Worm (Caenorhabditis elegans) whole organism, L3 larva: ENCODE measurements around the gene clec-141.
A peak's percentile ranks its signal among the peaks of the same experiment; 100 is the strongest.

Experiments
- R02D3.7 ChIP-seq: fragments of 150-350 bp; optimal IDR thresholded peaks from 2 replicates; lab custom pipeline; 2014; ENCODE audit warnings: missing biosample characterization, missing genetic modification characterization
- ZK546.5 ChIP-seq: sonication (generic microtip); optimal IDR thresholded peaks from 2 replicates; lab custom pipeline; 2017; ENCODE audit warnings: missing biosample characterization, missing genetic modification characterization
- aly-2 ChIP-seq: fragments of 150-350 bp; optimal IDR thresholded peaks from 2 replicates; lab custom pipeline; 2014; ENCODE audit warnings: missing biosample characterization, missing genetic modification characterization
- ama-1 ChIP-seq: fragments of 150-350 bp; optimal IDR thresholded peaks from 2 replicates; lab custom pipeline; 2018
- ceh-16 ChIP-seq: sonication (generic microtip); optimal IDR thresholded peaks from 2 replicates; lab custom pipeline; 2017; ENCODE audit warnings: missing biosample characterization, missing genetic modification characterization
- ceh-28 ChIP-seq: fragments of 150-350 bp; optimal IDR thresholded peaks from 2 replicates; lab custom pipeline; 2014; ENCODE audit warnings: missing biosample characterization, missing genetic modification reagents, missing genetic modification characterization
- ceh-82 ChIP-seq: fragments of 150-350 bp; optimal IDR thresholded peaks from 2 replicates; lab custom pipeline; 2014; ENCODE audit warnings: missing biosample characterization, missing genetic modification characterization
- ceh-9 ChIP-seq: sonication (generic microtip); optimal IDR thresholded peaks from 2 replicates; lab custom pipeline; 2018; ENCODE audit warnings: missing biosample characterization, missing genetic modification characterization
- daf-12 ChIP-seq: fragments of 150-350 bp; optimal IDR thresholded peaks from 2 replicates; lab custom pipeline; 2014; ENCODE audit warnings: missing biosample characterization, missing genetic modification reagents, missing genetic modification characterization
- egl-27 ChIP-seq: sonication (generic microtip); optimal IDR thresholded peaks from 4 replicates; lab custom pipeline; 2017; ENCODE audit warnings: missing biosample characterization, missing genetic modification reagents, missing genetic modification characterization
- egl-5 ChIP-seq: fragments of 150-350 bp; optimal IDR thresholded peaks from 2 replicates; lab custom pipeline; 2017; ENCODE audit warnings: missing biosample characterization, missing genetic modification reagents, missing genetic modification characterization, inconsistent platforms
- elt-1 ChIP-seq: fragments of 150-350 bp; optimal IDR thresholded peaks from 2 replicates; lab custom pipeline; 2014; ENCODE audit warnings: missing biosample characterization, missing genetic modification characterization
- elt-2 ChIP-seq: sonication (generic microtip); optimal IDR thresholded peaks from 2 replicates; lab custom pipeline; 2016; ENCODE audit warnings: missing genetic modification reagents, mild to moderate bottlenecking, missing genetic modification characterization, missing compliant biosample characterization
- elt-3 ChIP-seq, 3 experiments: fragments of 150-350 bp in 1 of 3; sonication (generic microtip) in 2 of 3; optimal IDR thresholded peaks; 2 replicates in 2 of 3; 4 replicates in 1 of 3; lab custom pipeline; 2014 to 2017; ENCODE audit warnings: missing biosample characterization in 3 of 3, missing genetic modification characterization in 3 of 3
- eor-1 ChIP-seq, 2 experiments: fragments of 150-350 bp; optimal IDR thresholded peaks; 2 replicates each; lab custom pipeline; 2014 to 2018; ENCODE audit warnings: missing biosample characterization in 2 of 2, missing genetic modification characterization in 2 of 2
- fkh-10 ChIP-seq: sonication (generic microtip); optimal IDR thresholded peaks from 2 replicates; lab custom pipeline; 2017; ENCODE audit warnings: missing biosample characterization, missing genetic modification reagents, missing genetic modification characterization
- fkh-2 ChIP-seq: fragments of 150-350 bp; optimal IDR thresholded peaks from 2 replicates; lab custom pipeline; 2014; ENCODE audit warnings: missing biosample characterization, missing genetic modification reagents, missing genetic modification characterization
- fos-1 ChIP-seq: fragments of 150-350 bp; optimal IDR thresholded peaks from 2 replicates; lab custom pipeline; 2014; ENCODE audit warnings: missing biosample characterization, missing genetic modification characterization
- hmg-11 ChIP-seq: sonication (generic microtip); optimal IDR thresholded peaks from 2 replicates; lab custom pipeline; 2016; ENCODE audit warnings: missing genetic modification characterization, missing compliant biosample characterization
- jun-1 ChIP-seq: fragments of 150-350 bp; optimal IDR thresholded peaks from 2 replicates; lab custom pipeline; 2014; ENCODE audit warnings: missing biosample characterization, missing genetic modification reagents, missing genetic modification characterization
- lin-15B ChIP-seq: fragments of 150-350 bp; optimal IDR thresholded peaks from 2 replicates; lab custom pipeline; 2014; ENCODE audit warnings: missing biosample characterization, missing genetic modification characterization
- lin-39 ChIP-seq: fragments of 150-350 bp; optimal IDR thresholded peaks from 2 replicates; lab custom pipeline; 2018; ENCODE audit warnings: missing biosample characterization, missing genetic modification reagents, missing genetic modification characterization
- lsy-12 ChIP-seq: sonication (generic microtip); optimal IDR thresholded peaks from 2 replicates; lab custom pipeline; 2016; ENCODE audit warnings: mild to moderate bottlenecking, missing genetic modification characterization, missing compliant biosample characterization
- mdl-1 ChIP-seq: fragments of 150-350 bp; optimal IDR thresholded peaks from 2 replicates; lab custom pipeline; 2014; ENCODE audit warnings: missing biosample characterization, missing genetic modification characterization
- mml-1 ChIP-seq: fragments of 150-350 bp; sonication (generic microtip); optimal IDR thresholded peaks from 3 replicates; lab custom pipeline; 2014; ENCODE audit warnings: missing biosample characterization, missing genetic modification characterization
- nfya-1 ChIP-seq: sonication (generic microtip); optimal IDR thresholded peaks from 2 replicates; lab custom pipeline; 2017; ENCODE audit warnings: missing genetic modification characterization, mild to moderate bottlenecking, missing compliant biosample characterization, antibody characterized with exemption, moderate library complexity; ENCODE audit not compliant: insufficient read depth
- nhr-12 ChIP-seq: fragments of 150-350 bp; optimal IDR thresholded peaks from 2 replicates; lab custom pipeline; 2014; ENCODE audit warnings: missing biosample characterization, missing genetic modification characterization
- nhr-23 ChIP-seq: fragments of 150-350 bp; optimal IDR thresholded peaks from 2 replicates; lab custom pipeline; 2014; ENCODE audit warnings: missing biosample characterization, missing genetic modification reagents, missing genetic modification characterization
- nhr-237 ChIP-seq: fragments of 150-350 bp; optimal IDR thresholded peaks from 2 replicates; lab custom pipeline; 2014; ENCODE audit warnings: missing biosample characterization, missing genetic modification characterization
- nhr-25 ChIP-seq: sonication (generic microtip); optimal IDR thresholded peaks from 2 replicates; lab custom pipeline; 2017; ENCODE audit warnings: missing biosample characterization, missing genetic modification characterization
- nhr-28 ChIP-seq: fragments of 150-350 bp; optimal IDR thresholded peaks from 2 replicates; lab custom pipeline; 2014; ENCODE audit warnings: missing biosample characterization, missing genetic modification characterization
- nhr-43 ChIP-seq: sonication (generic microtip); optimal IDR thresholded peaks from 2 replicates; lab custom pipeline; 2016; ENCODE audit warnings: mild to moderate bottlenecking, missing genetic modification characterization, missing compliant biosample characterization; ENCODE audit not compliant: poor library complexity, severe bottlenecking
- nhr-67 ChIP-seq: fragments of 150-350 bp; optimal IDR thresholded peaks from 2 replicates; lab custom pipeline; 2014; ENCODE audit warnings: missing biosample characterization, missing genetic modification characterization
- nhr-76 ChIP-seq: fragments of 150-350 bp; sonication (generic microtip); optimal IDR thresholded peaks from 5 replicates; lab custom pipeline; 2014; ENCODE audit warnings: missing biosample characterization, missing genetic modification characterization
- nhr-77 ChIP-seq: fragments of 150-350 bp; optimal IDR thresholded peaks from 2 replicates; lab custom pipeline; 2014; ENCODE audit warnings: missing biosample characterization, missing genetic modification characterization
- pha-4 ChIP-seq: fragments of 150-350 bp; optimal IDR thresholded peaks from 2 replicates; lab custom pipeline; 2014; ENCODE audit warnings: missing biosample characterization, missing genetic modification reagents, missing genetic modification characterization
- pqm-1 ChIP-seq: fragments of 150-350 bp; optimal IDR thresholded peaks from 2 replicates; lab custom pipeline; 2017; ENCODE audit warnings: missing biosample characterization, missing genetic modification characterization, inconsistent platforms
- sea-2 ChIP-seq: fragments of 150-350 bp; sonication (generic microtip); optimal IDR thresholded peaks from 4 replicates; lab custom pipeline; 2014; ENCODE audit warnings: missing biosample characterization, missing genetic modification reagents, missing genetic modification characterization
- skn-1 ChIP-seq: fragments of 150-350 bp; optimal IDR thresholded peaks from 2 replicates; lab custom pipeline; 2014; ENCODE audit warnings: missing biosample characterization, missing genetic modification characterization
- snpc-4 ChIP-seq: fragments of 150-350 bp; optimal IDR thresholded peaks from 2 replicates; lab custom pipeline; 2014; ENCODE audit warnings: missing biosample characterization, missing genetic modification characterization
- tbx-2 ChIP-seq: sonication (generic microtip); optimal IDR thresholded peaks from 2 replicates; lab custom pipeline; 2016; ENCODE audit warnings: mild to moderate bottlenecking, missing genetic modification characterization, missing compliant biosample characterization
- unc-39 ChIP-seq: sonication (generic microtip); optimal IDR thresholded peaks from 4 replicates; lab custom pipeline; 2017; ENCODE audit warnings: missing biosample characterization, missing genetic modification characterization
- unc-62 ChIP-seq: fragments of 150-350 bp; sonication (generic microtip); optimal IDR thresholded peaks from 4 replicates; lab custom pipeline; 2014; ENCODE audit warnings: missing biosample characterization, missing genetic modification reagents, missing genetic modification characterization
- zag-1 ChIP-seq: fragments of 150-350 bp; optimal IDR thresholded peaks from 2 replicates; lab custom pipeline; 2014; ENCODE audit warnings: missing biosample characterization, missing genetic modification characterization
- ztf-11 ChIP-seq: fragments of 150-350 bp; optimal IDR thresholded peaks from 2 replicates; lab custom pipeline; 2014; ENCODE audit warnings: missing biosample characterization, missing genetic modification characterization

Gene clec-141

ce11 chrII:5393090-5393489, 14.4 kb downstream of the clec-141 start, which contains the start of gene brap-2:
Gene brap-2 (minus strand): TSS chrII:5393190.
- no peak for TF ChIP-seq snpc-4 (tag; lab: Kevin White, UChicago)
- no peak for TF ChIP-seq nhr-23 (tag; lab: Kevin White, UChicago)
- no peak for TF ChIP-seq lin-15B (tag; lab: Kevin White, UChicago)
- no peak for TF ChIP-seq lin-39
- TF ChIP-seq nhr-76 (tag; lab: Kevin White, UChicago): no peak
- no peak for TF ChIP-seq elt-2 (tag; lab: Kevin White, UChicago)
- no peak for TF ChIP-seq ceh-28 (tag; lab: Kevin White, UChicago)
- no peak for TF ChIP-seq pha-4
- no peak for TF ChIP-seq nhr-67 (tag; lab: Kevin White, UChicago)
- TF ChIP-seq ceh-9 (tag; lab: Kevin White, UChicago): no peak
- TF ChIP-seq unc-39 (tag; lab: Kevin White, UChicago): no peak
- no peak for TF ChIP-seq elt-1 (tag; lab: Kevin White, UChicago)

- TF ChIP-seq nhr-67 (tag; lab: Kevin White, UChicago): no peak
- TF ChIP-seq pha-4: no peak
- no peak for TF ChIP-seq hmg-11 (tag; lab: Kevin White, UChicago)
- no peak for TF ChIP-seq jun-1 (tag; lab: Kevin White, UChicago)
- TF ChIP-seq nhr-28 (tag; lab: Kevin White, UChicago): no peak
- no peak for TF ChIP-seq mdl-1
- no peak for TF ChIP-seq ceh-28 (tag; lab: Kevin White, UChicago)
- no peak for TF ChIP-seq ceh-16
- TF ChIP-seq ZK546.5 (tag; lab: Kevin White, UChicago): no peak
- TF ChIP-seq nhr-25 (tag; lab: Kevin White, UChicago): no peak
- TF ChIP-seq lin-15B (tag; lab: Kevin White, UChicago): no peak
- TF ChIP-seq nhr-23 (tag; lab: Kevin White, UChicago): no peak
- TF ChIP-seq egl-27: no peak
- no peak for TF ChIP-seq ceh-9 (tag; lab: Kevin White, UChicago)
- no peak for TF ChIP-seq eor-1 (tag; optimal IDR thresholded peaks at IDR 0.05; lab: Kevin White, UChicago)
- no peak for TF ChIP-seq ama-1 (lab: Kevin White, UChicago)
- TF ChIP-seq nhr-76 (tag; lab: Kevin White, UChicago): no peak
- TF ChIP-seq zag-1: no peak
- no peak for TF ChIP-seq lin-39
- TF ChIP-seq, all 47 proteins: peak for 0
These were observed 16.0 kb downstream of the clec-141 start for ce11 chrII:5391447-5391846.

ce11 chrII:5389831-5390323, 17.6 kb downstream of the clec-141 start, which contains the start of gene ndx-6:
Gene ndx-6 (minus strand): TSS chrII:5389881.
- TF ChIP-seq hmg-11 (tag; lab: Kevin White, UChicago) (peak; percentile 51), ZK546.5 (tag; lab: Kevin White, UChicago) (no peak), eor-1 (tag; optimal IDR thresholded peaks at IDR 0.05; lab: Kevin White, UChicago) (no peak), elt-2 (tag; lab: Kevin White, UChicago) (peak; percentile 79), ceh-9 (tag; lab: Kevin White, UChicago) (no peak), elt-3 (tag; optimal IDR thresholded peaks at IDR 0.05; lab: Kevin White, UChicago) (no peak), daf-12 (tag; lab: Kevin White, UChicago) (no peak), nhr-76 (tag; lab: Kevin White, UChicago) (no peak), lsy-12 (tag; lab: Kevin White, UChicago) (peak; percentile 26), mml-1 (no peak), egl-5 (tag; lab: Kevin White, UChicago) (peak; percentile 64), egl-27 (no peak), sea-2 (GFP tag; lab: Kevin White, UChicago) (no peak), unc-62 (GFP tag; lab: Kevin White, UChicago) (no peak), nhr-77 (no peak), nhr-23 (tag; lab: Kevin White, UChicago) (peak; percentile 92), lin-15B (tag; lab: Kevin White, UChicago) (peak; percentile 75), nfya-1 (peak; percentile 82), nhr-237 (tag; lab: Kevin White, UChicago) (no peak), aly-2 (tag; lab: Kevin White, UChicago) (peak; percentile 5), skn-1 (tag; lab: Kevin White, UChicago) (peak; percentile 57), tbx-2 (tag; lab: Kevin White, UChicago) (peak; percentile 66), jun-1 (tag; lab: Kevin White, UChicago) (peak; percentile 71), fkh-10 (GFP tag; lab: Kevin White, UChicago) (no peak), ama-1 (lab: Kevin White, UChicago) (peak; percentile 73), ztf-11 (tag; lab: Kevin White, UChicago) (no peak), zag-1 (no peak), fos-1 (tag; lab: Kevin White, UChicago) (no peak), pqm-1 (peak; percentile 29), snpc-4 (tag; lab: Kevin White, UChicago) (peak; percentile 75), ceh-16 (no peak), nhr-28 (tag; lab: Kevin White, UChicago) (no peak), ceh-82 (tag; lab: Kevin White, UChicago) (peak; percentile 11), unc-39 (tag; lab: Kevin White, UChicago) (no peak), nhr-12 (tag; lab: Kevin White, UChicago) (no peak), fkh-2 (tag; lab: Kevin White, UChicago) (no peak), elt-1 (tag; lab: Kevin White, UChicago) (no peak), mdl-1 (no peak), pha-4 (peak; percentile 90), nhr-25 (tag; lab: Kevin White, UChicago) (peak; percentile 92), R02D3.7 (tag; lab: Kevin White, UChicago) (peak; percentile 61), nhr-67 (tag; lab: Kevin White, UChicago) (no peak), ceh-28 (tag; lab: Kevin White, UChicago) (peak; percentile 55), nhr-43 (tag; lab: Kevin White, UChicago) (peak; percentile 86)
